Worm (Caenorhabditis elegans) whole organism, early embryonic: Measurements from ENCODE around the gene let-4.

Experiments
- B0310.2 ChIP-seq: sonication (generic microtip); optimal IDR thresholded peaks from 2 replicates; lab custom pipeline; 2016; ENCODE audit warnings: mild to moderate bottlenecking, missing genetic modification characterization, missing compliant biosample characterization
- ama-1 ChIP-seq: fragments of 150-350 bp; optimal IDR thresholded peaks from 2 replicates; lab custom pipeline; 2014
- flt-1 ChIP-seq: fragments of 200-800 bp; sonication (Bioruptor generic); IDR thresholded peaks from 2 replicates; pipeline ENCODE4 v1.3.6; 2022; ENCODE audit warnings: missing genetic modification characterization, missing compliant biosample characterization
- hnd-1 ChIP-seq: sonication (generic microtip); optimal IDR thresholded peaks from 2 replicates; lab custom pipeline; 2016; ENCODE audit warnings: missing genetic modification characterization, missing compliant biosample characterization
- pes-1 ChIP-seq: fragments of 200-800 bp; sonication (Bioruptor generic); IDR thresholded peaks from 2 replicates; pipeline ENCODE4 v1.3.6; 2022; ENCODE audit warnings: missing genetic modification reagents, missing genetic modification characterization, missing compliant biosample characterization

ce11 chrX:14541992-14542391 lies 35.7 kb upstream of the let-4 start, which contains the start of gene fbxa-81:
- no peak for TF ChIP-seq hnd-1 (tag; lab: Kevin White, UChicago)
- TF ChIP-seq flt-1 (GFP tag; lab: Robert Waterston, UW), result no peak
- TF ChIP-seq ama-1 (lab: Kevin White, UChicago), result no peak
- no peak for TF ChIP-seq B0310.2
- TF ChIP-seq pes-1 (GFP tag; lab: Robert Waterston, UW), result no peak
